Fruit fly (Drosophila melanogaster) whole organism, embryonic: ENCODE measurements around the gene CG14667.
A peak's percentile ranks its signal among the peaks of the same experiment; 100 is the strongest.

ENCODE experiments used
- Aef1 ChIP-seq: fragments of 200-800 bp; sonication (Bioruptor generic); IDR thresholded peaks from 3 replicates; pipeline ENCODE4 v1.3.6; 2022; ENCODE audit warnings: missing biosample characterization, missing genetic modification characterization
- Atf6 ChIP-seq: fragments of 200-800 bp; sonication (Bioruptor generic); IDR thresholded peaks from 2 replicates; pipeline ENCODE4 v1.3.6; 2022; ENCODE audit warnings: missing biosample characterization, missing genetic modification characterization
- C15 ChIP-seq: fragments of 200-800 bp; sonication (Bioruptor generic); IDR thresholded peaks from 3 replicates; pipeline ENCODE4 v1.3.6; 2022; ENCODE audit warnings: missing biosample characterization, missing genetic modification characterization
- CG10543 ChIP-seq: fragments of 200-800 bp; sonication (Bioruptor generic); optimal IDR thresholded peaks from 3 replicates; lab custom pipeline; 2017; ENCODE audit warnings: missing biosample characterization, mild to moderate bottlenecking, missing genetic modification characterization, moderate library complexity
- CG10979 ChIP-seq: fragments of 200-800 bp; sonication (Bioruptor generic); optimal IDR thresholded peaks from 2 replicates; lab custom pipeline; 2018; ENCODE audit warnings: missing biosample characterization, mild to moderate bottlenecking, missing genetic modification characterization, moderate library complexity
- CG11085 ChIP-seq: fragments of 200-800 bp; sonication (Bioruptor generic); IDR thresholded peaks from 2 replicates; pipeline ENCODE4 v1.3.6; 2022; ENCODE audit warnings: missing biosample characterization, missing genetic modification characterization
- CG12236 ChIP-seq: fragments of 200-800 bp; sonication (Bioruptor generic); optimal IDR thresholded peaks from 2 replicates; lab custom pipeline; 2016; ENCODE audit warnings: missing biosample characterization, missing genetic modification characterization
- CG13296 ChIP-seq: fragments of 200-800 bp; sonication (Bioruptor generic); optimal IDR thresholded peaks from 3 replicates; lab custom pipeline; 2018; ENCODE audit warnings: missing biosample characterization, mild to moderate bottlenecking, missing genetic modification characterization
- CG1602 ChIP-seq: fragments of 200-800 bp; sonication (Bioruptor generic); optimal IDR thresholded peaks from 3 replicates; lab custom pipeline; 2016; ENCODE audit warnings: missing biosample characterization, missing genetic modification characterization
- CG1832 ChIP-seq: fragments of 200-800 bp; sonication (Bioruptor generic); optimal IDR thresholded peaks from 2 replicates; lab custom pipeline; 2017; ENCODE audit warnings: missing biosample characterization, mild to moderate bottlenecking, missing genetic modification characterization, inconsistent platforms
- CG18599 ChIP-seq: fragments of 200-800 bp; sonication (Bioruptor generic); optimal IDR thresholded peaks from 3 replicates; lab custom pipeline; 2017; ENCODE audit warnings: missing biosample characterization, missing genetic modification characterization, mild to moderate bottlenecking, moderate library complexity, missing genetic modification reagents
- CG2202 ChIP-seq: fragments of 200-800 bp; sonication (Bioruptor generic); optimal IDR thresholded peaks from 2 replicates; lab custom pipeline; 2018; ENCODE audit warnings: missing biosample characterization, mild to moderate bottlenecking, missing genetic modification characterization
- CG2712 ChIP-seq: fragments of 200-800 bp; optimal IDR thresholded peaks from 3 replicates; lab custom pipeline; 2019; ENCODE audit warnings: missing biosample characterization, mild to moderate bottlenecking, missing genetic modification characterization, moderate library complexity
- CG31388 ChIP-seq: fragments of 200-800 bp; sonication (Bioruptor generic); optimal IDR thresholded peaks from 2 replicates; lab custom pipeline; 2016; ENCODE audit warnings: missing biosample characterization, missing genetic modification characterization
- CG3281 ChIP-seq: fragments of 200-800 bp; sonication (Bioruptor generic); optimal IDR thresholded peaks from 3 replicates; lab custom pipeline; 2017; ENCODE audit warnings: missing biosample characterization, mild to moderate bottlenecking, missing genetic modification characterization
- CG4820 ChIP-seq: fragments of 200-800 bp; sonication (Bioruptor generic); optimal IDR thresholded peaks from 3 replicates; lab custom pipeline; 2016; ENCODE audit warnings: missing biosample characterization, missing genetic modification characterization
- CG8765 ChIP-seq: fragments of 200-800 bp; sonication (Bioruptor generic); IDR thresholded peaks from 2 replicates; pipeline ENCODE4 v1.3.6; 2022; ENCODE audit warnings: missing biosample characterization, missing genetic modification characterization
- CG9609 ChIP-seq: fragments of 200-800 bp; sonication (Bioruptor generic); optimal IDR thresholded peaks from 3 replicates; lab custom pipeline; 2016; ENCODE audit warnings: missing biosample characterization, missing genetic modification characterization
- CrebB ChIP-seq: fragments of 200-800 bp; sonication (Bioruptor generic); optimal IDR thresholded peaks from 3 replicates; lab custom pipeline; 2018; ENCODE audit warnings: missing biosample characterization, mild to moderate bottlenecking, missing genetic modification characterization
- E2f1 ChIP-seq: fragments of 200-800 bp; sonication (Bioruptor generic); IDR thresholded peaks from 2 replicates; pipeline ENCODE4 v1.3.6; 2022; ENCODE audit warnings: missing biosample characterization, missing genetic modification characterization
- ERR ChIP-seq: fragments of 200-800 bp; sonication (Bioruptor generic); optimal IDR thresholded peaks from 2 replicates; lab custom pipeline; 2016; ENCODE audit warnings: missing biosample characterization, missing genetic modification characterization
- Fer3 ChIP-seq: fragments of 200-800 bp; sonication (Bioruptor generic); optimal IDR thresholded peaks from 2 replicates; lab custom pipeline; 2018; ENCODE audit warnings: missing biosample characterization, mild to moderate bottlenecking, missing genetic modification characterization, moderate library complexity
- Gug ChIP-seq: fragments of 200-800 bp; sonication (Bioruptor generic); IDR thresholded peaks from 4 replicates; pipeline ENCODE4 v1.3.6; 2022; ENCODE audit warnings: missing biosample characterization, missing genetic modification characterization
- HLH4C ChIP-seq: fragments of 200-800 bp; sonication (Bioruptor generic); IDR thresholded peaks from 3 replicates; pipeline ENCODE4 v1.3.6; 2022; ENCODE audit warnings: missing biosample characterization, missing genetic modification characterization; ENCODE audit not compliant: partially characterized antibody
- HLH54F ChIP-seq: fragments of 200-800 bp; sonication (Bioruptor generic); optimal IDR thresholded peaks from 3 replicates; lab custom pipeline; 2016; ENCODE audit warnings: missing biosample characterization, missing genetic modification characterization
- Kr ChIP-seq: fragments of 200-800 bp; sonication (Bioruptor generic); optimal IDR thresholded peaks from 2 replicates; lab custom pipeline; 2017; ENCODE audit warnings: missing biosample characterization, mild to moderate bottlenecking, missing genetic modification characterization
- MTF-1 ChIP-seq: fragments of 200-800 bp; sonication (Bioruptor generic); optimal IDR thresholded peaks from 2 replicates; lab custom pipeline; 2018; ENCODE audit warnings: missing biosample characterization, mild to moderate bottlenecking, missing genetic modification characterization, borderline replicate concordance
- Mad ChIP-seq: fragments of 200-800 bp; sonication (Bioruptor generic); optimal IDR thresholded peaks from 2 replicates; lab custom pipeline; 2016; ENCODE audit warnings: missing biosample characterization, missing genetic modification characterization
- Meics ChIP-seq: fragments of 200-800 bp; sonication (Bioruptor generic); optimal IDR thresholded peaks from 2 replicates; lab custom pipeline; 2017; ENCODE audit warnings: missing biosample characterization, mild to moderate bottlenecking, missing genetic modification characterization
- Opbp ChIP-seq: fragments of 200-800 bp; sonication (Bioruptor generic); IDR thresholded peaks from 3 replicates; pipeline ENCODE4 v1.3.6; 2022; ENCODE audit warnings: missing biosample characterization, missing genetic modification characterization; ENCODE audit not compliant: partially characterized antibody
- Rfx ChIP-seq: fragments of 200-800 bp; sonication (Bioruptor generic); IDR thresholded peaks from 2 replicates; pipeline ENCODE4 v1.3.6; 2022; ENCODE audit warnings: missing biosample characterization, missing genetic modification characterization
- Sin3A ChIP-seq: fragments of >200 bp; optimal IDR thresholded peaks from 2 replicates; lab custom pipeline; 2018
- ato ChIP-seq: fragments of 200-800 bp; sonication (Bioruptor generic); IDR thresholded peaks from 2 replicates; pipeline ENCODE4 v1.3.6; 2022; ENCODE audit warnings: missing biosample characterization, missing genetic modification characterization; ENCODE audit not compliant: partially characterized antibody
- ems ChIP-seq: fragments of 200-800 bp; sonication (Bioruptor generic); optimal IDR thresholded peaks from 3 replicates; lab custom pipeline; 2016; ENCODE audit warnings: missing biosample characterization, missing genetic modification characterization
- fd64A ChIP-seq: fragments of 200-800 bp; sonication (Bioruptor generic); optimal IDR thresholded peaks from 3 replicates; lab custom pipeline; 2018; ENCODE audit warnings: missing biosample characterization, mild to moderate bottlenecking, missing genetic modification characterization
- grn ChIP-seq: fragments of 200-800 bp; sonication (Bioruptor generic); optimal IDR thresholded peaks from 3 replicates; lab custom pipeline; 2017; ENCODE audit warnings: missing biosample characterization, missing genetic modification characterization
- hth ChIP-seq: fragments of >200 bp; optimal IDR thresholded peaks from 2 replicates; lab custom pipeline; 2017; ENCODE audit warnings: inconsistent platforms
- kni ChIP-seq: fragments of 200-800 bp; sonication (Bioruptor generic); optimal IDR thresholded peaks from 3 replicates; lab custom pipeline; 2017; ENCODE audit warnings: mild to moderate bottlenecking, missing biosample characterization, missing genetic modification reagents, missing genetic modification characterization
- knrl ChIP-seq: fragments of 200-800 bp; sonication (Bioruptor generic); IDR thresholded peaks from 3 replicates; pipeline ENCODE4 v1.3.6; 2022; ENCODE audit warnings: missing biosample characterization, missing genetic modification characterization; ENCODE audit not compliant: partially characterized antibody
- mld ChIP-seq: fragments of 200-800 bp; sonication (Bioruptor generic); IDR thresholded peaks from 3 replicates; pipeline ENCODE4 v1.3.6; 2022; ENCODE audit warnings: missing biosample characterization, missing genetic modification characterization; ENCODE audit not compliant: partially characterized antibody
- odd ChIP-seq: fragments of 200-800 bp; sonication (Bioruptor generic); optimal IDR thresholded peaks from 2 replicates; lab custom pipeline; 2017; ENCODE audit warnings: missing biosample characterization, mild to moderate bottlenecking, missing genetic modification characterization
- peb ChIP-seq: fragments of 200-800 bp; sonication (Bioruptor generic); IDR thresholded peaks from 2 replicates; pipeline ENCODE4 v1.3.6; 2022; ENCODE audit warnings: missing biosample characterization, missing genetic modification characterization
- phol ChIP-seq: fragments of 200-800 bp; sonication (Bioruptor generic); optimal IDR thresholded peaks from 3 replicates; lab custom pipeline; 2018; ENCODE audit warnings: missing biosample characterization, mild to moderate bottlenecking, missing genetic modification characterization, moderate library complexity
- pita ChIP-seq: fragments of 200-800 bp; sonication (Bioruptor generic); optimal IDR thresholded peaks from 2 replicates; lab custom pipeline; 2017; ENCODE audit warnings: missing biosample characterization, mild to moderate bottlenecking, missing genetic modification characterization
- shn ChIP-seq: fragments of 200-800 bp; sonication (Bioruptor generic); optimal IDR thresholded peaks from 3 replicates; lab custom pipeline; 2016; ENCODE audit warnings: missing biosample characterization, missing genetic modification characterization
- slbo ChIP-seq: fragments of 200-800 bp; sonication (Bioruptor generic); IDR thresholded peaks from 2 replicates; pipeline ENCODE4 v1.3.6; 2022; ENCODE audit warnings: missing biosample characterization, missing genetic modification characterization
- sug ChIP-seq: fragments of 200-800 bp; optimal IDR thresholded peaks from 2 replicates; lab custom pipeline; 2019; ENCODE audit warnings: missing biosample characterization, mild to moderate bottlenecking, missing genetic modification characterization, moderate library complexity
- vfl ChIP-seq: fragments of 200-800 bp; sonication (Bioruptor generic); optimal IDR thresholded peaks from 2 replicates; lab custom pipeline; 2016; ENCODE audit warnings: missing biosample characterization, missing genetic modification characterization
- vvl ChIP-seq: fragments of 200-800 bp; sonication (Bioruptor generic); IDR thresholded peaks from 2 replicates; pipeline ENCODE4 v1.3.6; 2022; ENCODE audit warnings: missing biosample characterization, missing genetic modification characterization
- z ChIP-seq: fragments of 200-800 bp; sonication (Bioruptor generic); IDR thresholded peaks from 3 replicates; pipeline ENCODE4 v1.3.6; 2022; ENCODE audit warnings: missing biosample characterization, missing genetic modification characterization

The CG14667 gene

dm6 chr3R:5368170-5368781 is 6.5 kb upstream of the CG14667 start, which contains the start of gene Cerk (continued):
- TF ChIP-seq ERR (peak; percentile 49), CG1832 (GFP tag; lab: Kevin White, UChicago) (no peak), phol (peak; percentile 46), Kr (no peak), mld (GFP tag; lab: Robert Waterston, UW) (0 out of 3 replicates have a peak, but pooled peaks have one; percentile 10), kni (no peak), HLH4C (GFP tag; lab: Robert Waterston, UW) (peak; percentile 59; the same call in 2 of the 3 replicates), CG8765 (GFP tag; lab: Robert Waterston, UW) (no peak), Sin3A (lab: Kevin White, UChicago) (peak; percentile 70), Meics (GFP tag; lab: Kevin White, UChicago) (peak; percentile 28), CrebB (tag; lab: Kevin White, UChicago) (peak; percentile 6), HLH54F (GFP tag; lab: Kevin White, UChicago) (peak; percentile 28), CG2712 (tag; lab: Kevin White, UChicago) (peak; percentile 42), ems (GFP tag; lab: Kevin White, UChicago) (peak; percentile 24), CG11085 (GFP tag; lab: Robert Waterston, UW) (peak; percentile 47; the same call in 1 of the 2 replicates), CG12236 (GFP tag; lab: Kevin White, UChicago) (no peak), Fer3 (tag; lab: Kevin White, UChicago) (peak; percentile 36), C15 (GFP tag; lab: Robert Waterston, UW) (no peak), vvl (GFP tag; lab: Robert Waterston, UW) (peak; percentile 59), shn (GFP tag; lab: Kevin White, UChicago) (peak; percentile 37), CG1602 (GFP tag; lab: Kevin White, UChicago) (no peak), z (GFP tag; lab: Robert Waterston, UW) (no peak), peb (GFP tag; lab: Robert Waterston, UW) (no peak), CG10979 (tag; lab: Kevin White, UChicago) (peak; percentile 6), sug (tag; lab: Kevin White, UChicago) (peak; percentile 32), hth (no peak), CG3281 (GFP tag; lab: Kevin White, UChicago) (no peak), odd (no peak), knrl (GFP tag; lab: Robert Waterston, UW) (peak; percentile 65; the same call in 2 of the 3 replicates), CG2202 (tag; lab: Kevin White, UChicago) (peak; percentile 4), Mad (GFP tag; lab: Kevin White, UChicago) (no peak), pita (GFP tag; lab: Kevin White, UChicago) (no peak), slbo (GFP tag; lab: Robert Waterston, UW) (peak; percentile 62; the same call in 1 of the 2 replicates), CG18599 (GFP tag; lab: Kevin White, UChicago) (peak; percentile 19), CG31388 (no peak), Gug (no peak), Opbp (peak; percentile 79), CG10543 (GFP tag; lab: Kevin White, UChicago) (no peak), CG4820 (no peak), E2f1 (GFP tag; lab: Robert Waterston, UW) (peak; percentile 6; the same call in 1 of the 2 replicates), ato (GFP tag; lab: Robert Waterston, UW) (0 out of 2 replicates have a peak, but pooled peaks have one; percentile 28), Rfx (peak; percentile 73), fd64A (GFP tag; lab: Kevin White, UChicago) (no peak), CG13296 (GFP tag; lab: Kevin White, UChicago) (peak; percentile 2), Atf6 (GFP tag; lab: Robert Waterston, UW) (no peak), vfl (no peak), MTF-1 (peak; percentile 12), CG9609 (GFP tag; lab: Kevin White, UChicago) (peak; percentile 32), Aef1 (GFP tag; lab: Robert Waterston, UW) (0 out of 3 replicates have a peak, but pooled peaks have one; percentile 12), grn (GFP tag; lab: Kevin White, UChicago) (no peak)
